Fruit fly (Drosophila melanogaster) whole organism, prepupa: ENCODE data around the gene CG6761.

Experiments used
- Blimp-1 ChIP-seq: fragments of 200-800 bp; sonication (Bioruptor generic); optimal IDR thresholded peaks from 3 replicates; lab custom pipeline; 2017; ENCODE audit warnings: missing biosample characterization, missing genetic modification characterization, mild to moderate bottlenecking, moderate library complexity, missing genetic modification reagents
- CG10631 ChIP-seq: fragments of 200-800 bp; sonication (Bioruptor generic); optimal IDR thresholded peaks from 2 replicates; lab custom pipeline; 2016; ENCODE audit warnings: missing biosample characterization, missing genetic modification characterization
- CG11294 ChIP-seq: fragments of 200-800 bp; sonication (Bioruptor generic); IDR thresholded peaks from 2 replicates; pipeline ENCODE4 v1.3.6; 2022; ENCODE audit warnings: missing biosample characterization, missing genetic modification characterization
- CG11762 ChIP-seq: fragments of 200-800 bp; sonication (Bioruptor generic); optimal IDR thresholded peaks from 3 replicates; lab custom pipeline; 2016; ENCODE audit warnings: missing biosample characterization, missing genetic modification characterization; ENCODE audit not compliant: insufficient read depth
- CG15336 ChIP-seq: fragments of 200-800 bp; sonication (Bioruptor generic); IDR thresholded peaks from 2 replicates; pipeline ENCODE4 v1.3.6; 2022; ENCODE audit warnings: missing biosample characterization, missing genetic modification characterization
- CG3032 ChIP-seq: fragments of 200-800 bp; optimal IDR thresholded peaks from 2 replicates; lab custom pipeline; 2019; ENCODE audit warnings: missing biosample characterization, mild to moderate bottlenecking, missing genetic modification characterization, moderate library complexity
- CG3919 ChIP-seq: fragments of 200-800 bp; sonication (Bioruptor generic); optimal IDR thresholded peaks from 3 replicates; lab custom pipeline; 2016; ENCODE audit warnings: missing biosample characterization, missing genetic modification characterization
- CG6276 ChIP-seq: fragments of 200-800 bp; sonication (Bioruptor generic); optimal IDR thresholded peaks from 2 replicates; lab custom pipeline; 2017; ENCODE audit warnings: missing biosample characterization, mild to moderate bottlenecking, missing genetic modification characterization
- CG6808 ChIP-seq: fragments of 200-800 bp; sonication (Bioruptor generic); optimal IDR thresholded peaks from 3 replicates; lab custom pipeline; 2017; ENCODE audit warnings: missing biosample characterization, missing genetic modification characterization, mild to moderate bottlenecking, moderate library complexity, missing genetic modification reagents
- CG6854 ChIP-seq: fragments of 200-800 bp; sonication (Bioruptor generic); optimal IDR thresholded peaks from 2 replicates; lab custom pipeline; 2017; ENCODE audit warnings: missing biosample characterization, mild to moderate bottlenecking, missing genetic modification characterization
- CG7368 ChIP-seq: fragments of 200-800 bp; sonication (Bioruptor generic); optimal IDR thresholded peaks from 3 replicates; lab custom pipeline; 2016; ENCODE audit warnings: missing biosample characterization, missing genetic modification characterization
- CG8119 ChIP-seq: fragments of 200-800 bp; sonication (Bioruptor generic); IDR thresholded peaks from 3 replicates; pipeline ENCODE4 v1.3.6; 2022; ENCODE audit warnings: missing biosample characterization, missing genetic modification characterization
- CG8319 ChIP-seq: fragments of 200-800 bp; sonication (Bioruptor generic); optimal IDR thresholded peaks from 3 replicates; lab custom pipeline; 2016; ENCODE audit warnings: missing biosample characterization, missing genetic modification characterization
- CG8632 ChIP-seq: fragments of 200-800 bp; sonication (Bioruptor generic); optimal IDR thresholded peaks from 3 replicates; lab custom pipeline; 2016; ENCODE audit warnings: missing biosample characterization, missing genetic modification characterization
- Eip75B ChIP-seq: fragments of 200-800 bp; sonication (Bioruptor generic); optimal IDR thresholded peaks from 3 replicates; lab custom pipeline; 2016; ENCODE audit warnings: missing biosample characterization, missing genetic modification characterization
- Eip78C ChIP-seq: fragments of 200-800 bp; sonication (Bioruptor generic); peaks from one replicate; lab custom pipeline; 2016; ENCODE audit warnings: missing biosample characterization, missing genetic modification characterization
- Eip93F ChIP-seq: fragments of 200-800 bp; sonication (Bioruptor generic); optimal IDR thresholded peaks from 2 replicates; lab custom pipeline; 2016; ENCODE audit warnings: missing biosample characterization, mild to moderate bottlenecking, missing genetic modification characterization
- Ets21C ChIP-seq: fragments of 200-800 bp; sonication (Bioruptor generic); optimal IDR thresholded peaks from 3 replicates; lab custom pipeline; 2016; ENCODE audit warnings: missing biosample characterization, missing genetic modification characterization
- Ets96B ChIP-seq: fragments of 200-800 bp; optimal IDR thresholded peaks from 2 replicates; lab custom pipeline; 2019; ENCODE audit warnings: missing biosample characterization, mild to moderate bottlenecking, missing genetic modification characterization, moderate library complexity
- Hr39 ChIP-seq: fragments of 200-800 bp; sonication (Bioruptor generic); optimal IDR thresholded peaks from 2 replicates; lab custom pipeline; 2016; ENCODE audit warnings: missing biosample characterization, missing genetic modification characterization
- Hr4 ChIP-seq: fragments of 200-800 bp; sonication (Bioruptor generic); optimal IDR thresholded peaks from 3 replicates; lab custom pipeline; 2016; ENCODE audit warnings: missing biosample characterization, missing genetic modification characterization
- Lpt ChIP-seq: fragments of 200-800 bp; sonication (Bioruptor generic); optimal IDR thresholded peaks from 3 replicates; lab custom pipeline; 2016; ENCODE audit warnings: missing biosample characterization, missing genetic modification characterization
- Met ChIP-seq: fragments of 200-800 bp; sonication (Bioruptor generic); optimal IDR thresholded peaks from 3 replicates; lab custom pipeline; 2016; ENCODE audit warnings: missing biosample characterization, missing genetic modification characterization
- OdsH ChIP-seq: fragments of 200-800 bp; sonication (Bioruptor generic); optimal IDR thresholded peaks from 3 replicates; lab custom pipeline; 2016; ENCODE audit warnings: missing biosample characterization, missing genetic modification characterization
- Smox ChIP-seq: fragments of 200-800 bp; sonication (Bioruptor generic); optimal IDR thresholded peaks from 3 replicates; lab custom pipeline; 2016; ENCODE audit warnings: missing biosample characterization, missing genetic modification characterization
- Sox102F ChIP-seq: fragments of 200-800 bp; sonication (Bioruptor generic); optimal IDR thresholded peaks from 2 replicates; lab custom pipeline; 2016; ENCODE audit warnings: missing biosample characterization, mild to moderate bottlenecking, missing genetic modification characterization
- Sox14 ChIP-seq: fragments of 200-800 bp; sonication (Bioruptor generic); optimal IDR thresholded peaks from 3 replicates; lab custom pipeline; 2016; ENCODE audit warnings: missing biosample characterization, missing genetic modification characterization
- Sox15 ChIP-seq: fragments of 200-800 bp; sonication (Bioruptor generic); optimal IDR thresholded peaks from 3 replicates; lab custom pipeline; 2016; ENCODE audit warnings: missing biosample characterization, missing genetic modification characterization
- achi ChIP-seq: fragments of 200-800 bp; sonication (Bioruptor generic); optimal IDR thresholded peaks from 3 replicates; lab custom pipeline; 2016; ENCODE audit warnings: missing biosample characterization, missing genetic modification characterization
- acj6 ChIP-seq: fragments of 200-800 bp; sonication (Bioruptor generic); optimal IDR thresholded peaks from 3 replicates; lab custom pipeline; 2016; ENCODE audit warnings: missing biosample characterization, missing genetic modification characterization
- eg ChIP-seq: fragments of 200-800 bp; sonication (Bioruptor generic); IDR thresholded peaks from 3 replicates; pipeline ENCODE4 v1.3.6; 2022; ENCODE audit warnings: missing biosample characterization, missing genetic modification characterization
- esn ChIP-seq: fragments of 200-800 bp; sonication (Bioruptor generic); optimal IDR thresholded peaks from 2 replicates; lab custom pipeline; 2016; ENCODE audit warnings: missing biosample characterization, mild to moderate bottlenecking, missing genetic modification characterization, moderate library complexity
- fd59A ChIP-seq: fragments of 200-800 bp; sonication (Bioruptor generic); optimal IDR thresholded peaks from 2 replicates; lab custom pipeline; 2017; ENCODE audit warnings: missing biosample characterization, mild to moderate bottlenecking, missing genetic modification characterization, missing genetic modification reagents
- fd85E ChIP-seq: fragments of 200-800 bp; sonication (Bioruptor generic); optimal IDR thresholded peaks from 3 replicates; lab custom pipeline; 2016; ENCODE audit warnings: missing biosample characterization, missing genetic modification characterization
- fkh ChIP-seq: fragments of 200-800 bp; sonication (Bioruptor generic); optimal IDR thresholded peaks from 3 replicates; lab custom pipeline; 2017; ENCODE audit warnings: missing biosample characterization, mild to moderate bottlenecking, missing genetic modification characterization, moderate library complexity
- salr ChIP-seq, 2 experiments: fragments of 200-800 bp; sonication (Bioruptor generic); optimal IDR thresholded peaks; 3 replicates each; lab custom pipeline; 2016 to 2018; ENCODE audit warnings: missing biosample characterization in 2 of 2, missing genetic modification characterization in 2 of 2, mild to moderate bottlenecking in 1 of 2
- spab ChIP-seq: fragments of 200-800 bp; sonication (Bioruptor generic); optimal IDR thresholded peaks from 2 replicates; lab custom pipeline; 2017; ENCODE audit warnings: missing biosample characterization, mild to moderate bottlenecking, missing genetic modification characterization, missing genetic modification reagents
- ss ChIP-seq, 2 experiments: fragments of 200-800 bp; sonication (Bioruptor generic); optimal IDR thresholded peaks; 2 replicates in 1 of 2; 3 replicates in 1 of 2; lab custom pipeline; 2017 to 2018; ENCODE audit warnings: mild to moderate bottlenecking in 2 of 2, missing biosample characterization in 2 of 2, missing genetic modification characterization in 2 of 2, moderate library complexity in 1 of 2
- svp ChIP-seq: fragments of 200-800 bp; sonication (Bioruptor generic); peaks from one replicate; lab custom pipeline; 2016; ENCODE audit warnings: missing biosample characterization, missing genetic modification characterization
- topi ChIP-seq: fragments of 200-800 bp; sonication (Bioruptor generic); optimal IDR thresholded peaks from 3 replicates; lab custom pipeline; 2016; ENCODE audit warnings: missing biosample characterization, missing genetic modification characterization
- vri ChIP-seq: fragments of 200-800 bp; sonication (Bioruptor generic); optimal IDR thresholded peaks from 3 replicates; lab custom pipeline; 2016; ENCODE audit warnings: missing biosample characterization, mild to moderate bottlenecking, missing genetic modification characterization

CG6761 gene

DNA sequence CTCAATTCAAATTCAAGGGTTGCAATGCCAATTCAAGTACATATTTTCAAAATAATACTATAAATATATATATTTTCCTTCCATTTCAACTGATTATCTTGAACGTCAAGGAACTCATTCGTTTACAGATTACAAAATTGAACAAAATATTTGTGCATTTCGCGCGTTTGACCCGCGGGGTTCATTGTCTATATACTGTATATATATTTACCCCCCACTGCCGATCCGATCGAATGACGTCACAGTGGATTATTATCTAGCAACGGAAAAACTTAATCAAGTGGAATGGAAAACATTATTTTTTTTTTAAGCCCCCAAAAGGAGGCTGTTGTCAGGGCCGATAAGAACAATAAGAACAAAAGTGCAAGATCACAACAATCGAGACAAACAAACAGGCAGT is 15.9 kb downstream of the CG6761 start:
- TF ChIP-seq CG6276 (GFP tag; lab: Kevin White, UChicago) (no peak), svp (GFP tag; lab: Kevin White, UChicago) (peak; percentile 95)

DNA sequence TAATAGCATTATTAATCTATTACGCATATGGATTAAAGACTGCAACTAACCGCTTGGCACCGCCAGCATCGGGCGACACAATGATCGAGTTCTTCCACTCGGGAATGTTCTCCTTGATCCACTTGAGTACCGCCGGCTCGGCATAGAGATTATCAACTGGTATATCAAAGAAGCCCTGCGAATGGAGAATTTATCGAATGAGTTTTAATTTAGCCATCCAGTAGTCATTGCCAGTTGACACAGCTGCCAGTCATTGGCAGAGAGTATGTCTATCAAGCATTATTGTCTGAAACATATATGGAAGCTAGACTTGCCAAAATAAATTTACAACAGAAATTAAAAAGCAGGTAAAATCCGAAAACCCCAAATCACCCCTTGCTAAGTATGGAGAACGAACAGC is 18.5 kb downstream of the CG6761 start, which contains the start of gene CG16719:
Gene CG16719 (plus strand): TSS at position 301 of the 400 bp plus-strand sequence.
- no peak for TF ChIP-seq achi (GFP tag; lab: Kevin White, UChicago)
- TF ChIP-seq CG3032 (tag; lab: Kevin White, UChicago), result no peak
- TF ChIP-seq Eip93F (GFP tag; lab: Kevin White, UChicago), result no peak
- TF ChIP-seq topi (GFP tag; lab: Kevin White, UChicago), result no peak
- TF ChIP-seq fd59A (GFP tag; lab: Kevin White, UChicago), result no peak
- no peak for TF ChIP-seq CG6808 (GFP tag; lab: Kevin White, UChicago)
- no peak for TF ChIP-seq CG3919 (GFP tag; lab: Kevin White, UChicago)
- TF ChIP-seq Smox (GFP tag; lab: Kevin White, UChicago), result no peak
- no peak for TF ChIP-seq salr (GFP tag; optimal IDR thresholded peaks at IDR 0.05; lab: Kevin White, UChicago)
- no peak for TF ChIP-seq CG6854 (GFP tag; lab: Kevin White, UChicago)
- no peak for TF ChIP-seq Lpt (GFP tag; lab: Kevin White, UChicago)
- no peak for TF ChIP-seq Sox15 (GFP tag; lab: Kevin White, UChicago)
- TF ChIP-seq CG15336 (GFP tag; lab: Robert Waterston, UW), result no peak

- no peak for TF ChIP-seq Met (GFP tag; lab: Kevin White, UChicago)
- TF ChIP-seq CG15336 (GFP tag; lab: Robert Waterston, UW), result no peak
- no peak for TF ChIP-seq spab (GFP tag; lab: Kevin White, UChicago)
- no peak for TF ChIP-seq esn (GFP tag; lab: Kevin White, UChicago)
- TF ChIP-seq CG3032 (tag; lab: Kevin White, UChicago), result no peak
- no peak for TF ChIP-seq CG7368 (GFP tag; lab: Kevin White, UChicago)
- no peak for TF ChIP-seq fd85E (GFP tag; lab: Kevin White, UChicago)
- TF ChIP-seq Sox14 (GFP tag; lab: Kevin White, UChicago), result no peak
- no peak for TF ChIP-seq Blimp-1 (GFP tag; lab: Kevin White, UChicago)
- no peak for TF ChIP-seq acj6
- no peak for TF ChIP-seq CG11762
- TF ChIP-seq svp (GFP tag; lab: Kevin White, UChicago), result no peak
- TF ChIP-seq Sox102F, result no peak
- TF ChIP-seq Lpt (GFP tag; lab: Kevin White, UChicago), result no peak
Observed at dm6 chr3L:9680968-9681367, 22.4 kb downstream of the CG6761 start, which contains the start of gene alphaTub67C. Gene alphaTub67C, plus strand, starts transcription at chr3L:9681268.

- peak; percentile 7 for TF ChIP-seq Eip78C (GFP tag; lab: Kevin White, UChicago)
- TF ChIP-seq vri (GFP tag; lab: Kevin White, UChicago), result peak; percentile 47
- no peak for TF ChIP-seq achi (GFP tag; lab: Kevin White, UChicago)
Observed at dm6 chr3L:9678994-9679393, 24.4 kb downstream of the CG6761 start, which contains the start of the genes fry and CG16717. Gene fry, minus strand, starts transcription at chr3L:9679103. Gene CG16717, plus strand, starts transcription at chr3L:9679201.

DNA sequence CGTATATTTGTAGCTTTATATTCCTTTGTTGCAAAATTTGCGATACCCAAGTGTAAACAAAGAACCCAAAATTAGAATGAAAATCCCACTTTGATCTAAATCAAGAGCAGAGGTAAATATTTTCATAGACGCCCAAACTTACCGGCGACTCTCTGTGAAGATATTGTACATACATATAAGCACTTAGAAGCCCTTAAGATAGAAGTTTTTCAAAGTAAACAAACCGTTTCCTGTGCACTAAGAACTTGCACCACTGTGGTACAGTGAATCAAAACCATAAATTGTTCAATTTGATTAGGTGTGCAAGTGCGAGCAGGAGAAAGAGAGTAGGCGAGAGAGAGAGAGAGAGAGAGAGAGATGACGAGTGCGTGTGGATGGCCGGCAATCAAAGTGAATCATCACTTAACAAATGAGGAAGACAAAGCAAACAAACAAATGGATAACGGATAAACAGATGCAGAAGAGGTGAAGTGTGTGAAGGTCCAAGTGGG is 25.3 kb downstream of the CG6761 start:
- TF ChIP-seq vri (GFP tag; lab: Kevin White, UChicago) (peak; percentile 59), CG8632 (peak; percentile 22), CG3919 (GFP tag; lab: Kevin White, UChicago) (peak; percentile 1), Eip78C (GFP tag; lab: Kevin White, UChicago) (peak; percentile 87), Ets96B (peak; percentile 23), Hr39 (GFP tag; lab: Kevin White, UChicago) (peak; percentile 36), fkh (GFP tag; lab: Kevin White, UChicago) (peak; percentile 66), CG11294 (GFP tag; lab: Robert Waterston, UW) (no peak), Hr4 (GFP tag; lab: Kevin White, UChicago) (peak; percentile 47), svp (GFP tag; lab: Kevin White, UChicago) (peak; percentile 39), acj6 (no peak), CG10631 (GFP tag; lab: Kevin White, UChicago) (peak; percentile 10), topi (GFP tag; lab: Kevin White, UChicago) (peak; percentile 19), Eip75B (GFP tag; lab: Kevin White, UChicago) (no peak), CG7368 (GFP tag; lab: Kevin White, UChicago) (no peak), ss (GFP tag; optimal IDR thresholded peaks at IDR 0.05; lab: Kevin White, UChicago) (peak in 1 of 2 experiments; percentile 67), fd59A (GFP tag; lab: Kevin White, UChicago) (peak; percentile 2), eg (no peak), Sox102F (no peak), CG6808 (GFP tag; lab: Kevin White, UChicago) (no peak), CG8119 (GFP tag; lab: Robert Waterston, UW) (no peak), OdsH (GFP tag; lab: Kevin White, UChicago) (no peak), fd85E (GFP tag; lab: Kevin White, UChicago) (no peak), Ets21C (GFP tag; lab: Kevin White, UChicago) (no peak), CG8319 (no peak)
